Worm (Caenorhabditis elegans) whole organism, L3 larva: ENCODE results near the gene F32D8.8.

ENCODE experiments used
- nhr-11 ChIP-seq: fragments of 150-350 bp; optimal IDR thresholded peaks from 2 replicates; lab custom pipeline; 2014; ENCODE audit warnings: missing biosample characterization, missing genetic modification characterization
- nhr-23 ChIP-seq: fragments of 150-350 bp; optimal IDR thresholded peaks from 2 replicates; lab custom pipeline; 2014; ENCODE audit warnings: missing biosample characterization, missing genetic modification reagents, missing genetic modification characterization
- nhr-25 ChIP-seq: sonication (generic microtip); optimal IDR thresholded peaks from 2 replicates; lab custom pipeline; 2017; ENCODE audit warnings: missing biosample characterization, missing genetic modification characterization

ce11 chrV:10883478-10883877 lies 19.1 kb downstream of the F32D8.8 start, which contains the start of gene F32D8.2:
- TF ChIP-seq nhr-23 (tag; lab: Kevin White, UChicago) = no peak
- no peak for TF ChIP-seq nhr-11 (tag; lab: Kevin White, UChicago)
- TF ChIP-seq nhr-25 (tag; lab: Kevin White, UChicago) = no peak
